Fruit fly (Drosophila melanogaster) whole organism, embryonic: Measurements from ENCODE around the gene CG33796.

Experiments
- CG13894 ChIP-seq: fragments of 200-800 bp; sonication (Bioruptor generic); optimal IDR thresholded peaks from 3 replicates; lab custom pipeline; 2018; ENCODE audit warnings: missing biosample characterization, mild to moderate bottlenecking, missing genetic modification characterization, moderate library complexity
- CG14965 ChIP-seq: fragments of 200-800 bp; sonication (Bioruptor generic); optimal IDR thresholded peaks from 2 replicates; lab custom pipeline; 2016; ENCODE audit warnings: missing biosample characterization, missing genetic modification characterization, borderline replicate concordance
- CG18764 ChIP-seq: fragments of 200-800 bp; sonication (Bioruptor generic); optimal IDR thresholded peaks from 3 replicates; lab custom pipeline; 2016; ENCODE audit warnings: missing biosample characterization, missing genetic modification characterization
- CG4424 ChIP-seq: fragments of 200-800 bp; sonication (Bioruptor generic); optimal IDR thresholded peaks from 3 replicates; lab custom pipeline; 2016; ENCODE audit warnings: missing biosample characterization, missing genetic modification characterization
- CG4820 ChIP-seq: fragments of 200-800 bp; sonication (Bioruptor generic); optimal IDR thresholded peaks from 3 replicates; lab custom pipeline; 2016; ENCODE audit warnings: missing biosample characterization, missing genetic modification characterization
- CG8478 ChIP-seq: fragments of >200 bp; optimal IDR thresholded peaks from 2 replicates; lab custom pipeline; 2018
- Lim3 ChIP-seq: fragments of 200-800 bp; sonication (Bioruptor generic); IDR thresholded peaks from 2 replicates; pipeline ENCODE4 v1.3.6; 2022; ENCODE audit warnings: missing biosample characterization, missing genetic modification characterization
- Opbp ChIP-seq: fragments of 200-800 bp; sonication (Bioruptor generic); IDR thresholded peaks from 3 replicates; pipeline ENCODE4 v1.3.6; 2022; ENCODE audit warnings: missing biosample characterization, missing genetic modification characterization; ENCODE audit not compliant: partially characterized antibody
- YL-1 ChIP-seq: fragments of 200-800 bp; sonication (Bioruptor generic); optimal IDR thresholded peaks from 3 replicates; lab custom pipeline; 2017; ENCODE audit warnings: missing biosample characterization, mild to moderate bottlenecking, missing genetic modification characterization
- twi ChIP-seq: fragments of 200-800 bp; optimal IDR thresholded peaks from 2 replicates; lab custom pipeline; 2019; ENCODE audit warnings: missing biosample characterization, mild to moderate bottlenecking, missing genetic modification characterization, moderate library complexity
- zfh2 ChIP-seq: fragments of 200-800 bp; sonication (Bioruptor generic); optimal IDR thresholded peaks from 2 replicates; lab custom pipeline; 2016; ENCODE audit warnings: missing biosample characterization, missing genetic modification characterization

dm6 chr3L:16121791-16122190 is 48.1 kb downstream of the CG33796 start, which contains the start of gene Strump:
- TF ChIP-seq CG4424 (GFP tag; lab: Kevin White, UChicago) (no peak), Lim3 (GFP tag; lab: Robert Waterston, UW) (no peak), zfh2 (GFP tag; lab: Kevin White, UChicago) (no peak), CG14965 (GFP tag; lab: Kevin White, UChicago) (no peak), CG18764 (GFP tag; lab: Kevin White, UChicago) (no peak), CG8478 (lab: Kevin White, UChicago) (no peak), CG13894 (tag; lab: Kevin White, UChicago) (no peak), CG4820 (GFP tag; lab: Kevin White, UChicago) (no peak), YL-1 (peak; percentile 78), Opbp (no peak), twi (tag; lab: Kevin White, UChicago) (no peak)
